Worm (Caenorhabditis elegans) whole organism, midembryonic: ENCODE results near the gene Y53C12A.7.
"Not testable (repeated sequence)": the region's sequence is repeated elsewhere in the genome, so short reads cannot be mapped to it uniquely, and the experiment has no call there.

Experiments used
- T22C8.4 ChIP-seq: fragments of 200-800 bp; sonication (Bioruptor generic); IDR thresholded peaks from 2 replicates; pipeline ENCODE4 v1.3.6; 2022; ENCODE audit warnings: missing genetic modification characterization, missing compliant biosample characterization
- cog-1 ChIP-seq: sonication (generic microtip); optimal IDR thresholded peaks from 2 replicates; lab custom pipeline; 2016; ENCODE audit warnings: missing genetic modification characterization, missing compliant biosample characterization
- flt-1 ChIP-seq: fragments of 200-800 bp; sonication (Bioruptor generic); IDR thresholded peaks from 2 replicates; pipeline ENCODE4 v1.3.6; 2022; ENCODE audit warnings: missing genetic modification characterization, missing compliant biosample characterization
- klf-2 ChIP-seq: fragments of 200-800 bp; sonication (Bioruptor generic); conservative IDR thresholded peaks from 2 replicates; pipeline ENCODE4 v1.3.6; 2022; ENCODE audit warnings: missing genetic modification reagents, missing genetic modification characterization, missing compliant biosample characterization
- med-1 ChIP-seq: sonication (generic microtip); optimal IDR thresholded peaks from 2 replicates; lab custom pipeline; 2017; ENCODE audit warnings: missing genetic modification characterization, mild to moderate bottlenecking, missing compliant biosample characterization, antibody characterized with exemption, missing genetic modification reagents; ENCODE audit not compliant: insufficient read depth
- ref-1 ChIP-seq: fragments of 200-800 bp; sonication (Bioruptor generic); conservative IDR thresholded peaks from 2 replicates; pipeline ENCODE4 v1.3.6; 2022; ENCODE audit warnings: missing genetic modification reagents, missing genetic modification characterization, missing compliant biosample characterization
- tab-1 ChIP-seq: fragments of 200-800 bp; sonication (Bioruptor generic); IDR thresholded peaks from 2 replicates; pipeline ENCODE4 v1.3.6; 2022; ENCODE audit warnings: missing genetic modification characterization, missing compliant biosample characterization
- ztf-23 ChIP-seq: fragments of 200-800 bp; sonication (Bioruptor generic); IDR thresholded peaks from 2 replicates; pipeline ENCODE4 v1.3.6; 2022; ENCODE audit warnings: missing genetic modification reagents, missing genetic modification characterization, missing compliant biosample characterization
- ztf-29 ChIP-seq: fragments of 200-800 bp; sonication (Bioruptor generic); IDR thresholded peaks from 2 replicates; pipeline ENCODE4 v1.3.6; 2022; ENCODE audit warnings: missing genetic modification reagents, missing genetic modification characterization, missing compliant biosample characterization

Y53C12A.7 gene

DNA sequence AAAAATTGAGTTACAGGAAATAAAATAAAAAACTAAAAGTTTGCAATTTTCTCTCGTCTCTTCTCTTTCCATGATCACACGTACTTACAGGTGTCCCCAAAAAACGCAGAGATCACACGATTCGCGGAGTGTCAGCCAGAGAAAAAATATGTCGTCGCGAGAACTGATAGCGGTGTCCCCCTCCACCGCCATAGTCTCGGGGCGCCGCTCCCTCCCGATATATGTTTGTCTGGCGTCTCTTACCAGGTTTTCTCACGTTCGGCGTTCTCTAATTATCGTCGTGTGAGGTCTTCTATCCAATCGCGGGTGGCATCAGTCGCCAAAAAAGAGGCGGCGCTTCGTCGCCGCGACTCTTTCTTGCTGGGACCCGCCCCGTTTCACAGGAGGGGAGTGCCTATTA is 31.5 kb downstream of the Y53C12A.7 start, which contains the start of gene mab-3:
Gene mab-3 (plus strand): TSS at position 328 of the 400 bp plus-strand sequence.
- not testable (repeated sequence) for TF ChIP-seq tab-1 (GFP tag; lab: Robert Waterston, UW); flt-1; klf-2 (GFP tag; lab: Robert Waterston, UW)

DNA sequence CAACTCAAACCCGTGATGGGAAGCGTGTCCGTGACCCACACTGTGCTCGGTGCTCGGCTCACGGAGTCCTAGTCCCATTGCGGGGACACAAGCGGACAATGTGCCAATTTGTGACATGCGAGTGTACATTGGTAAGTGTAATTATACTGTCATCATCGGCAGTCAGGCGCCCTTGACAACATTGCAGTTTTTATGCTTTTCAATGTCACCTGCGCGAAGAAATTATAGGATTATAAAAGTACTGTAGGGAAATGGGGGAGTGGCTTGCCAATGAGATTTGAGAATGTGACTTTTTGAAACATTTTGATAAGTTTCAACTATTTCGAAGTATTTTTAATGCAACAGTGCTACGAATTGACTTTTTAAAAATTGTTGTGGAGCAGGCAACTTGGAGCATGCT is 35.4 kb downstream of the Y53C12A.7 start:
- TF ChIP-seq T22C8.4 (GFP tag; lab: Robert Waterston, UW) (no peak), flt-1 (no peak)

DNA sequence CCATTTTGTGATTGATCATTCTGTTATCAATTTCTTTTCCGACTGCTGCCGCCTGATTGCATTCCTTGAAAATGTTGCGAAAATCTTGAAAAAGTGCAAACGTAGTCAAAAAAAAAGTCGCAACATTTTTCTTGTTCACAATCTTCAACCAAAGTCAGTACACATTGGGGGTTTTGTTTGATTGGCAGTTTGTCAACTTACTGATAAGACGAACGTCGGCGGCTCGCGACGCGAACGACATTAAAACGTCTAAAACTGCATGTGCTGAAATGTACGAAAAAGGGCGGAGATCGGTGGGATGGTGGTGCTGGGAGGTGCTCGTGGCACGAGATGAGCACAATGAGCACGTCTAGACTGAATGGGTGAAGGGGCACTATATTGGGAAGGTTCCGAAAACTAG is 38.5 kb downstream of the Y53C12A.7 start:
- TF ChIP-seq ref-1 (no peak), cog-1 (tag; lab: Kevin White, UChicago) (no peak), T22C8.4 (GFP tag; lab: Robert Waterston, UW) (no peak), tab-1 (GFP tag; lab: Robert Waterston, UW) (no peak), flt-1 (no peak), klf-2 (GFP tag; lab: Robert Waterston, UW) (no peak), ztf-23 (no peak), med-1 (no peak), ztf-29 (no peak)

DNA sequence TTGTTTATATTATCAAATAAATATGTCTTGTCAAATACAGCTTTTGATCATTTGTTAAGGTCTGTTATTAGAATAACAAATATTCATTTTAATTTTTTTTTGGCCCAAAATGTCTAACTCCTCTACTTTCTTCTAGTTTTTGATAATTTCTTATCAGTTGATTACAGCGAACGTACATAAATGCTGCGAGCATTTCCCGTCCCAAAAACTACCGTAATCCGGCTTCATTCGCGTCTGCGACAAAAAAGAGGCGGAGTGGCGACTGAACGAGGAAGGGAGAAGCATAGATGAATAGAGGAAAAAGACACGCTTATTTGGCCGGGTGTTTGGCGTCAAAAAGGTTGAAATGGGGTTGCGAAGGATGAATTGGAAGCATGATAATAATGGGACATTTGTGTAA is 40.2 kb downstream of the Y53C12A.7 start:
- TF ChIP-seq klf-2 (GFP tag; lab: Robert Waterston, UW) (no peak), med-1 (no peak), ztf-23 (no peak), flt-1 (no peak), cog-1 (tag; lab: Kevin White, UChicago) (no peak), ztf-29 (no peak), tab-1 (GFP tag; lab: Robert Waterston, UW) (no peak), T22C8.4 (GFP tag; lab: Robert Waterston, UW) (no peak), ref-1 (no peak)

DNA sequence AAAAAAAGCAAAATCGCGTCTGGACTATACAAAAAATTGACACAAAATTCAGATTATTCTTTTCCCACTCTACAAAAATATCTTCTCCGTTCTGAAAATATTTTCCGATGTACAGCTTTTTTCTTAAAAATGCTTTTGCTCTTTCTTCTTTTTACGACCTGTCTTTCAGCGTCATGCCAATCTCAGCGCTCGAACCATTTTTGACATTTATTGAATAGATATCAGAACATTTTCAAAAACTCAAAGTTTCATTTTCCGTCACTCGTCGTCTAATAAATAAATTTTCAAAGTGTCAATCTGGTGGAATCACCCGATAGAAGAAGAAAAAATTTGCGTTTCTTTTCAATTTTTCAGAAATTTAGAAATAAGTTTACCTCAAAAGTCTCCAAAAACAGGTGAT is 41.1 kb downstream of the Y53C12A.7 start:
- TF ChIP-seq med-1 (no peak), ref-1 (no peak), klf-2 (GFP tag; lab: Robert Waterston, UW) (no peak), ztf-23 (no peak), tab-1 (GFP tag; lab: Robert Waterston, UW) (no peak), T22C8.4 (GFP tag; lab: Robert Waterston, UW) (no peak), ztf-29 (no peak), cog-1 (tag; lab: Kevin White, UChicago) (no peak), flt-1 (no peak)

DNA sequence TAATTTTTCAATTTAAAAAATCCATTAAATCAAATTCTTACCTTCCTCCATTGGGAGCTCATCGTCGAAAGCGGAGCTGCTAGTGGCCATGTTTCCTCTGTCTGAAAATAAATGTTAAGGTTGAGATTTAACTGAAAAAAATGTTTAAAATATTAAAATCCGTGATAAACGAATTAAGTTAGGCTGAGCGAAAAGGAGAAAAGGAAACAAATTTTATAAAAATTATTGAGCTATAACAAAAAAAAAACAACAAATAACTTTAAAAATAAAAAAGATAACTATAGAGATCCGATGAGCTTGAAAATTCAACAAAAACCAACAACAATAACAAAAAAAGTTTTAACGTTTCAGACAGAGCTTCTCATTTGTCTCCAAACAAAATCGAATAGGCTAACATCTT is 42.4 kb downstream of the Y53C12A.7 start, which contains the start of gene pno-1:
Gene pno-1 (minus strand): TSS at position 101 of the 400 bp plus-strand sequence.
- TF ChIP-seq cog-1 (tag; lab: Kevin White, UChicago) (no peak), tab-1 (GFP tag; lab: Robert Waterston, UW) (no peak), ztf-23 (no peak), klf-2 (GFP tag; lab: Robert Waterston, UW) (no peak), flt-1 (no peak), T22C8.4 (GFP tag; lab: Robert Waterston, UW) (no peak), ztf-29 (no peak), ref-1 (no peak)

DNA sequence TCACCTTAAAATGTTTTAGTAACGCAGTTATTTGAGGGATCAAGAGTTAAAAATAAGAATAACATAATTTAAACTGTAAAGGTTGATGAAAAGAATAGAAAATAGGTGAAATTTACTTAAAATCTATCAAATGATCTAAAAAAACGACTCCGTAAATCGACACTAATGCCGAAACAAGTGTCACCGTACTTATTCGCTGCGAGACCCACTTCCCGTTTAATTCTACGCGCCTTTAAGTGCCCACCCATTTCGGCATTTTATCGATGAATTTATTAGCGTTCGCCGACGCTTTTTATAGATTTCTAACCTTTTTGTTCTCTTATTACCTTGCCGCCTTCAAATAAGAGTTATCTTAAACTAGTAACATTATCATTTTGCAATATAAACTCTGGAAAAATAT is 45.7 kb downstream of the Y53C12A.7 start, which contains the start of the genes Y53C12B.1 and nos-3:
Gene Y53C12B.1 (minus strand): TSS at position 10 of the 400 bp plus-strand sequence.
Gene nos-3 (plus strand): TSS at position 248 of the 400 bp plus-strand sequence.
- TF ChIP-seq med-1 (no peak), flt-1 (0 out of 2 replicates have a peak, but pooled peaks have one; percentile 11), ztf-23 (no peak), cog-1 (tag; lab: Kevin White, UChicago) (peak; percentile 83), tab-1 (GFP tag; lab: Robert Waterston, UW) (no peak), ztf-29 (no peak), ref-1 (no peak), T22C8.4 (GFP tag; lab: Robert Waterston, UW) (no peak), klf-2 (GFP tag; lab: Robert Waterston, UW) (no peak)
